Worm (Caenorhabditis elegans) whole organism, mixed stage, embryonic: ENCODE data around the gene tars-1.

Experiments used
- elt-1 ChIP-seq: sonication (generic microtip); optimal IDR thresholded peaks from 2 replicates; lab custom pipeline; 2017; ENCODE audit warnings: missing genetic modification characterization, mild to moderate bottlenecking, missing compliant biosample characterization, antibody characterized with exemption, moderate library complexity, borderline replicate concordance; ENCODE audit not compliant: insufficient read depth
- lin-13 ChIP-seq: fragments of 150-350 bp; optimal IDR thresholded peaks from 2 replicates; lab custom pipeline; 2014; ENCODE audit warnings: missing biosample characterization, missing genetic modification characterization
- lsy-2 ChIP-seq: fragments of 150-350 bp; optimal IDR thresholded peaks from 2 replicates; lab custom pipeline; 2014; ENCODE audit warnings: missing biosample characterization, missing genetic modification characterization
- nhr-237 ChIP-seq: fragments of 150-350 bp; optimal IDR thresholded peaks from 2 replicates; lab custom pipeline; 2014; ENCODE audit warnings: missing biosample characterization, missing genetic modification characterization
- sem-2 ChIP-seq: fragments of 200-800 bp; sonication (Bioruptor generic); optimal IDR thresholded peaks from 2 replicates; lab custom pipeline; 2018; ENCODE audit warnings: mild to moderate bottlenecking, missing genetic modification characterization, missing compliant biosample characterization
- snpc-4 ChIP-seq: fragments of 150-350 bp; optimal IDR thresholded peaks from 2 replicates; lab custom pipeline; 2014; ENCODE audit warnings: missing biosample characterization, missing genetic modification characterization
- unc-62 ChIP-seq: fragments of 150-350 bp; optimal IDR thresholded peaks from 2 replicates; lab custom pipeline; 2014; ENCODE audit warnings: missing biosample characterization, missing genetic modification reagents, missing genetic modification characterization
- ztf-11 ChIP-seq: fragments of 150-350 bp; optimal IDR thresholded peaks from 2 replicates; lab custom pipeline; 2014; ENCODE audit warnings: missing biosample characterization, missing genetic modification characterization

DNA sequence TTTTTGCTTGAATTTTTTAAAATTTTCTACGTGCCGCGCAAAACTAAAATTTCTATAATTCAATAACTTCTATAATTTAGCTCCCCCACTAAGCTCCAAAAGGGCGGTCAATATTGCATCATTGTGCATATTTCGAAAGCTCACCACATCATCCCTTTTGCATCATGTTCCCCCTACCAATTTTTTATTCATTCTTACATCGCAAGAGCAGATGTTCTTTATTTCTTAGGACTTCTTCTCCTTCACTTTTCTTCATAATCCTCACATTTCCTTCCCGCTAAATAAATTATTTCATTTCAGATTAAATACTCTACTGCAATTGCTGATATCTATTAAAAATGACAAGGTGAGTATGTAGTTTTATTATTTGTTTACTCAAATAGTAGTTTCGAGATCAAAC is 28.4 kb upstream of the tars-1 start, which contains the start of gene ldh-1:
- TF ChIP-seq lsy-2 (tag; lab: Kevin White, UChicago) (no peak), snpc-4 (tag; lab: Kevin White, UChicago) (no peak), sem-2 (GFP tag; lab: Kevin White, UChicago) (no peak), ztf-11 (tag; lab: Kevin White, UChicago) (no peak), nhr-237 (tag; lab: Kevin White, UChicago) (no peak), lin-13 (tag; lab: Kevin White, UChicago) (no peak), elt-1 (tag; lab: Kevin White, UChicago) (no peak), unc-62 (GFP tag; lab: Kevin White, UChicago) (no peak)
